Worm (Caenorhabditis elegans): Measurements from ENCODE around the gene F58E6.4.

Gene F58E6.4

ce11 chrV:9750308-9750707 is at the start of gene F58E6.4:
Gene F58E6.4, minus strand, starts transcription at chrV:9750408.
- TF ChIP-seq dao-5 (tag; optimal IDR thresholded peaks at IDR 0.05) (no peak), him-1 (tag; optimal IDR thresholded peaks at IDR 0.05) (no peak), W03F9.2 (tag; optimal IDR thresholded peaks at IDR 0.05) (no peak)

ce11 chrV:9799076-9799475 is 48.9 kb upstream of the F58E6.4 start, which contains the start of gene F46B6.13:
Gene F46B6.13, minus strand, starts transcription at chrV:9799176.
- TF ChIP-seq dao-5 (tag; optimal IDR thresholded peaks at IDR 0.05) (no peak), him-1 (tag; optimal IDR thresholded peaks at IDR 0.05) (no peak), W03F9.2 (tag; optimal IDR thresholded peaks at IDR 0.05) (no peak)

- TF ChIP-seq W03F9.2 (tag; optimal IDR thresholded peaks at IDR 0.05) (no peak), him-1 (tag; optimal IDR thresholded peaks at IDR 0.05) (no peak), dao-5 (tag; optimal IDR thresholded peaks at IDR 0.05) (no peak)
Measured at ce11 chrV:9798212-9798611, 48.0 kb upstream of the F58E6.4 start.

- TF ChIP-seq W03F9.2 (tag; optimal IDR thresholded peaks at IDR 0.05): no peak
- no peak for TF ChIP-seq dao-5 (tag; optimal IDR thresholded peaks at IDR 0.05)
- no peak for TF ChIP-seq him-1 (tag; optimal IDR thresholded peaks at IDR 0.05)
Measured at ce11 chrV:9796562-9796961, 46.4 kb upstream of the F58E6.4 start, which contains the start of gene F46B6.9. Gene F46B6.9, plus strand, starts transcription at chrV:9796862.

- TF ChIP-seq W03F9.2 (tag; optimal IDR thresholded peaks at IDR 0.05) (no peak), him-1 (tag; optimal IDR thresholded peaks at IDR 0.05) (no peak), dao-5 (tag; optimal IDR thresholded peaks at IDR 0.05) (no peak)
Measured at ce11 chrV:9796002-9796401, 45.8 kb upstream of the F58E6.4 start.

- TF ChIP-seq dao-5 (tag; optimal IDR thresholded peaks at IDR 0.05) (no peak), W03F9.2 (tag; optimal IDR thresholded peaks at IDR 0.05) (no peak), him-1 (tag; optimal IDR thresholded peaks at IDR 0.05) (no peak)
Measured at ce11 chrV:9794997-9795396, 44.8 kb upstream of the F58E6.4 start.

- TF ChIP-seq W03F9.2 (tag; optimal IDR thresholded peaks at IDR 0.05): no peak
- no peak for TF ChIP-seq him-1 (tag; optimal IDR thresholded peaks at IDR 0.05)
- TF ChIP-seq dao-5 (tag; optimal IDR thresholded peaks at IDR 0.05): no peak
Measured at ce11 chrV:9791332-9791731, 41.1 kb upstream of the F58E6.4 start, which contains the start of gene lipl-2. Gene lipl-2, plus strand, starts transcription at chrV:9791567.

ce11 chrV:9789657-9790261 is 39.6 kb upstream of the F58E6.4 start, which contains the start of gene ztf-7:
Gene ztf-7, minus strand, starts transcription at chrV:9789707.
- TF ChIP-seq him-1 (tag; optimal IDR thresholded peaks at IDR 0.05) (peak; percentile 68), W03F9.2 (tag; optimal IDR thresholded peaks at IDR 0.05) (peak; percentile 96), dao-5 (tag; optimal IDR thresholded peaks at IDR 0.05) (no peak)

- TF ChIP-seq dao-5 (tag; optimal IDR thresholded peaks at IDR 0.05) (no peak), W03F9.2 (tag; optimal IDR thresholded peaks at IDR 0.05) (no peak)
Measured at ce11 chrV:9786721-9787131, 36.5 kb upstream of the F58E6.4 start, which contains the start of gene F46B6.6. Gene F46B6.6, minus strand, starts transcription at chrV:9786868.

- TF ChIP-seq W03F9.2 (tag; optimal IDR thresholded peaks at IDR 0.05) (no peak), dao-5 (tag; optimal IDR thresholded peaks at IDR 0.05) (no peak), him-1 (tag; optimal IDR thresholded peaks at IDR 0.05) (no peak)
Measured at ce11 chrV:9784215-9784614, 34.0 kb upstream of the F58E6.4 start.

- TF ChIP-seq W03F9.2 (tag; optimal IDR thresholded peaks at IDR 0.05) (no peak), dao-5 (tag; optimal IDR thresholded peaks at IDR 0.05) (no peak), him-1 (tag; optimal IDR thresholded peaks at IDR 0.05) (no peak)
Measured at ce11 chrV:9782969-9783368, 32.8 kb upstream of the F58E6.4 start, which contains the start of gene F46B6.5. Gene F46B6.5, minus strand, starts transcription at chrV:9783069.

- no peak for TF ChIP-seq him-1 (tag; optimal IDR thresholded peaks at IDR 0.05)
Measured at ce11 chrV:9782045-9782444, 31.8 kb upstream of the F58E6.4 start.

- no peak for TF ChIP-seq dao-5 (tag; optimal IDR thresholded peaks at IDR 0.05)
- TF ChIP-seq W03F9.2 (tag; optimal IDR thresholded peaks at IDR 0.05): no peak
Measured at ce11 chrV:9779418-9779817, 29.2 kb upstream of the F58E6.4 start, which contains the start of gene F46B6.4. Gene F46B6.4, minus strand, starts transcription at chrV:9779518.

ce11 chrV:9777645-9778044 is 27.4 kb upstream of the F58E6.4 start, which contains the start of gene smg-4:
Gene smg-4, minus strand, starts transcription at chrV:9777745.
- TF ChIP-seq W03F9.2 (tag; optimal IDR thresholded peaks at IDR 0.05) (no peak), dao-5 (tag; optimal IDR thresholded peaks at IDR 0.05) (no peak), him-1 (tag; optimal IDR thresholded peaks at IDR 0.05) (no peak)

- TF ChIP-seq him-1 (tag; optimal IDR thresholded peaks at IDR 0.05) (no peak), W03F9.2 (tag; optimal IDR thresholded peaks at IDR 0.05) (no peak), dao-5 (tag; optimal IDR thresholded peaks at IDR 0.05) (no peak)
Measured at ce11 chrV:9775734-9776133, 25.5 kb upstream of the F58E6.4 start, which contains the start of gene F46B6.12. Gene F46B6.12, minus strand, starts transcription at chrV:9775834.

All from whole organism, L4/young adult.